Fruit fly (Drosophila melanogaster): ENCODE measurements around the gene Or85d.

Or85d gene

dm6 chr3R:8552308-8552707, at the start of gene Or85d:
Or85d (plus strand) TSS chr3R:8552608.
- no peak for TF ChIP-seq D1 (tag; optimal IDR thresholded peaks at IDR 0.05)
- no peak for TF ChIP-seq Pif1B (GFP tag; optimal IDR thresholded peaks at IDR 0.05)
- no peak for TF ChIP-seq Snoo (tag; optimal IDR thresholded peaks at IDR 0.05)
- no peak for TF ChIP-seq CG8301 (tag; optimal IDR thresholded peaks at IDR 0.05)
- TF ChIP-seq CG10348 (GFP tag; IDR thresholded peaks at IDR 0.05), result no peak
- no peak for TF ChIP-seq CG8159 (tag; optimal IDR thresholded peaks at IDR 0.05)
- no peak for TF ChIP-seq CG15710 (tag; optimal IDR thresholded peaks at IDR 0.05)
- TF ChIP-seq Ets98B (GFP tag; IDR thresholded peaks at IDR 0.05), result no peak
- no peak for TF ChIP-seq EcR (GFP tag; optimal IDR thresholded peaks at IDR 0.05)
- TF ChIP-seq CG32121 (GFP tag; IDR thresholded peaks at IDR 0.05), result no peak
- TF ChIP-seq gl (tag; optimal IDR thresholded peaks at IDR 0.05), result no peak
- no peak for TF ChIP-seq rn (GFP tag; IDR thresholded peaks at IDR 0.05)
- TF ChIP-seq CG4496 (GFP tag; IDR thresholded peaks at IDR 0.05), result no peak
- no peak for TF ChIP-seq fd96Ca (GFP tag; IDR thresholded peaks at IDR 0.05)
- no peak for TF ChIP-seq CG9948 (tag; optimal IDR thresholded peaks at IDR 0.05)
- no peak for TF ChIP-seq CG17806 (tag; optimal IDR thresholded peaks at IDR 0.05)
- no peak for TF ChIP-seq CG12605 (GFP tag; IDR thresholded peaks at IDR 0.05)
- TF ChIP-seq CG34367 (tag; optimal IDR thresholded peaks at IDR 0.05), result no peak
- TF ChIP-seq CG13204 (GFP tag; optimal IDR thresholded peaks at IDR 0.05), result no peak

DNA sequence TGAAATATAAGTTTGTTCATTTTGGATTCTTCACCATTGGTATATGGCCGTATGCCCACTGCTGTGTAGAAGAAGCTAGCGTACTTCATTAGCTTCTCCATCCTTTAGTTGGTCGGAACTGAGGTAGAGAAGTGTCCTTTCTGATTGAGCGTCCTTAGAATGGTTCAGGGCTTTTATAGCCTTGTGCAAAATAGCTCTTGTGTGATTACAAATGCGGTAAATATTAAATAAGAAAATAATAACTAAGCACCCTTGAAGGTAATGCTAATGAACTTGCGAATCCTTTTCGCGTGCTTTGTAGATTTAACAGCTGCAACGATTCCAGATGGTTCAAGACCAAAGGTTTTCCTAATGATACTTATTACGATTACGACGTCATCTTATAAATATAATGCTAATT, 41.1 kb upstream of the Or85d start, which contains the start of gene Or85b:
Gene Or85b (minus strand): TSS at position 101 of the 400 bp plus-strand sequence.
- no peak for TF ChIP-seq CG34367 (tag; optimal IDR thresholded peaks at IDR 0.05)
- TF ChIP-seq Pif1A (GFP tag; optimal IDR thresholded peaks at IDR 0.05), result no peak
- TF ChIP-seq gl (tag; optimal IDR thresholded peaks at IDR 0.05), result no peak
- TF ChIP-seq D1 (tag; optimal IDR thresholded peaks at IDR 0.05), result no peak
- TF ChIP-seq CG4496 (GFP tag; IDR thresholded peaks at IDR 0.05), result no peak

DNA sequence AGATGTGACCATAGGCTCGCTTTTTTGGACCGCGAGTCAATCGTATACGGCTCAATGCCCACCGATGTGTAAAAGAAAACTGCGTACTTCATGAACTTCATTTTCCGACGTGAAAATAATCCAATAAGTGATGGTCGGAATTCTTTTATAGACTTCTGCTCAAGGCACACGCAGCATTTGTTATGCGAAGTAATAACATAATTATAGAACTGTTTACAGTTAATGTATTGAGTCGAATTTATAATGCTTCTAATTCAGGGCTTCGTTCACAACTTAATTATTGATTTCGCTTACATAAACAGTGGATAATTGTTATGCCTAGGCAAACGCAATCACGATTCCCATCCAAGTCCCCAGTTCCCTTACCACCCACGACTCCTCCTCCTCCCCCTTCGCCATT, 39.5 kb upstream of the Or85d start, which contains the start of gene Or85c:
Gene Or85c (minus strand): TSS at position 101 of the 400 bp plus-strand sequence.
- TF ChIP-seq Ets98B (GFP tag; IDR thresholded peaks at IDR 0.05) (no peak), CG32121 (GFP tag; IDR thresholded peaks at IDR 0.05) (no peak), CG14655 (GFP tag; optimal IDR thresholded peaks at IDR 0.05) (no peak), fd96Ca (GFP tag; IDR thresholded peaks at IDR 0.05) (no peak), Pif1A (GFP tag; optimal IDR thresholded peaks at IDR 0.05) (no peak), D1 (tag; optimal IDR thresholded peaks at IDR 0.05) (no peak)

- TF ChIP-seq CG15710 (tag; optimal IDR thresholded peaks at IDR 0.05) (no peak), D1 (tag; optimal IDR thresholded peaks at IDR 0.05) (no peak), CG12605 (GFP tag; IDR thresholded peaks at IDR 0.05) (peak; percentile 77), CG8159 (tag; optimal IDR thresholded peaks at IDR 0.05) (peak; percentile 27), CG9948 (tag; optimal IDR thresholded peaks at IDR 0.05) (no peak), fd96Ca (GFP tag; IDR thresholded peaks at IDR 0.05) (peak; percentile 33; the same call in 1 of the 3 replicates), CG14655 (GFP tag; optimal IDR thresholded peaks at IDR 0.05) (peak; percentile 32), Pif1B (GFP tag; optimal IDR thresholded peaks at IDR 0.05) (no peak), CG8301 (tag; optimal IDR thresholded peaks at IDR 0.05) (no peak), CG32121 (GFP tag; IDR thresholded peaks at IDR 0.05) (no peak), EcR (GFP tag; optimal IDR thresholded peaks at IDR 0.05) (no peak), CG4496 (GFP tag; IDR thresholded peaks at IDR 0.05) (peak; percentile 70; the same call in 1 of the 3 replicates), CG13204 (GFP tag; optimal IDR thresholded peaks at IDR 0.05) (peak; percentile 50), CG34367 (tag; optimal IDR thresholded peaks at IDR 0.05) (peak; percentile 12), gl (tag; optimal IDR thresholded peaks at IDR 0.05) (peak; percentile 37), CG10348 (GFP tag; IDR thresholded peaks at IDR 0.05) (no peak)
These were observed 34.6 kb upstream of the Or85d start, which contains the start of gene CG11737 for dm6 chr3R:8517752-8518185. CG11737 (plus strand) TSS chr3R:8517868.

DNA sequence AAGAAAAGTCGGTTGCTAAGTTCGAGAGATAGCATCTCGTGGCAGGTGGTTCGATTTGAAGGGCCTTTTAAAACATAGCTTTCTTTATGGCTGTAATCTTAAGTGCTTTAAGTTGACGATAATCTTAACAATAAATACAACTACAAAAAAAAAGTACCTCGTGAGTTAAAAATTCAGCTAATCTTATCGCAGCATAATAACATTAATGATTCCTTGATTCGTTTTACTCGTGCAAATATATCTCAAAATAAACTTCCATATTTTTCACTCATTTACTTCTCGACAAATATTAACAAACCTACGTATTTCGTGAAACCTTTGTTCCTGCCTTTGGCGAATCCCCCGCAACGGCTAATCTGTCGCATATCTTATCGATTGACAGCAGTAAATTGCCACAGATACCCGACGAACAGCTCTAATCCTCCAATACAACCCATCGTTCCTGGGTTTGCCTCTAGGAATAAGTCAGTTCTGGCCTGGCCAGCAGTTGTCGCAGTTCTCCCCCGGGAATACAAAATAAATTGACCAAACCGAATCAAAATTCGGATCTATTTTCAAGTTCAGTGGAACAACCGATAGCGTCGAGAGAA, 33.7 kb upstream of the Or85d start:
- TF ChIP-seq D1 (tag; optimal IDR thresholded peaks at IDR 0.05) (no peak), CG12605 (GFP tag; IDR thresholded peaks at IDR 0.05) (no peak), CG9948 (tag; optimal IDR thresholded peaks at IDR 0.05) (no peak), CG8301 (tag; optimal IDR thresholded peaks at IDR 0.05) (no peak), CG13204 (GFP tag; optimal IDR thresholded peaks at IDR 0.05) (no peak), CG17806 (tag; optimal IDR thresholded peaks at IDR 0.05) (no peak), CG32121 (GFP tag; IDR thresholded peaks at IDR 0.05) (no peak), Pif1B (GFP tag; optimal IDR thresholded peaks at IDR 0.05) (no peak), Pif1A (GFP tag; optimal IDR thresholded peaks at IDR 0.05) (no peak), CG4496 (GFP tag; IDR thresholded peaks at IDR 0.05) (no peak), Snoo (tag; optimal IDR thresholded peaks at IDR 0.05) (no peak), CG8159 (tag; optimal IDR thresholded peaks at IDR 0.05) (no peak), fd96Ca (GFP tag; IDR thresholded peaks at IDR 0.05) (no peak)

DNA sequence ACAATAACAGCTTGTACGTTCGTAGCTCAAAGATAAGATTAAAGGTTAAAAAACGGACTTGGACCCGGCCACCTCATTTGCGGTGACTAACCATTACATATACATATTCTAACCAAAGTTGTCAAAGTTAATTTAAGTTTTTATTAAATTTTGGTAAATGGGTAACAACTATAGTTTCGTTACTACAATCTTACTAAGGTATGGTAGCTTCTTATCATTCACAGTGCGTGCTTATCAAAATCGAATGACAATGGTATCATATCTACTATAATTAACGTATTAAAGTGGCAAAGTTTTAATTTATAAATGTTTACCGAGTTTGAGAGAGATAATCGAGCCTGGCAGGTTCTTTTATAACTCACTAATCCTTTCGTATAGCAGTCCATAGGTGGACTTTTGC, 33.3 kb upstream of the Or85d start:
- TF ChIP-seq CG17806 (tag; optimal IDR thresholded peaks at IDR 0.05) (no peak), CG9948 (tag; optimal IDR thresholded peaks at IDR 0.05) (no peak), CG4496 (GFP tag; IDR thresholded peaks at IDR 0.05) (no peak), CG14655 (GFP tag; optimal IDR thresholded peaks at IDR 0.05) (no peak), fd96Ca (GFP tag; IDR thresholded peaks at IDR 0.05) (no peak), EcR (GFP tag; optimal IDR thresholded peaks at IDR 0.05) (no peak), CG32121 (GFP tag; IDR thresholded peaks at IDR 0.05) (no peak), CG15710 (tag; optimal IDR thresholded peaks at IDR 0.05) (no peak), D1 (tag; optimal IDR thresholded peaks at IDR 0.05) (no peak), CG34367 (tag; optimal IDR thresholded peaks at IDR 0.05) (no peak), gl (tag; optimal IDR thresholded peaks at IDR 0.05) (no peak)
